Fruit fly (Drosophila melanogaster) whole organism, prepupa: ENCODE measurements around the gene Cubn2.

Experiments
- CG11294 ChIP-seq: fragments of 200-800 bp; sonication (Bioruptor generic); IDR thresholded peaks from 2 replicates; pipeline ENCODE4 v1.3.6; 2022; ENCODE audit warnings: missing biosample characterization, missing genetic modification characterization
- CG11902 ChIP-seq: fragments of 200-800 bp; sonication (Bioruptor generic); optimal IDR thresholded peaks from 3 replicates; lab custom pipeline; 2016; ENCODE audit warnings: missing biosample characterization, missing genetic modification characterization
- CG15336 ChIP-seq: fragments of 200-800 bp; sonication (Bioruptor generic); IDR thresholded peaks from 2 replicates; pipeline ENCODE4 v1.3.6; 2022; ENCODE audit warnings: missing biosample characterization, missing genetic modification characterization
- CG31627 ChIP-seq: fragments of 200-800 bp; sonication (Bioruptor generic); optimal IDR thresholded peaks from 3 replicates; lab custom pipeline; 2016; ENCODE audit warnings: missing biosample characterization, missing genetic modification characterization
- CG6163 ChIP-seq: fragments of 200-800 bp; sonication (Bioruptor generic); IDR thresholded peaks from 3 replicates; pipeline ENCODE4 v1.3.6; 2022; ENCODE audit warnings: missing biosample characterization, missing genetic modification characterization
- CG6854 ChIP-seq: fragments of 200-800 bp; sonication (Bioruptor generic); optimal IDR thresholded peaks from 2 replicates; lab custom pipeline; 2017; ENCODE audit warnings: missing biosample characterization, mild to moderate bottlenecking, missing genetic modification characterization
- Eip78C ChIP-seq: fragments of 200-800 bp; sonication (Bioruptor generic); peaks from one replicate; lab custom pipeline; 2016; ENCODE audit warnings: missing biosample characterization, missing genetic modification characterization
- Hr4 ChIP-seq: fragments of 200-800 bp; sonication (Bioruptor generic); optimal IDR thresholded peaks from 3 replicates; lab custom pipeline; 2016; ENCODE audit warnings: missing biosample characterization, missing genetic modification characterization
- Lpt ChIP-seq: fragments of 200-800 bp; sonication (Bioruptor generic); optimal IDR thresholded peaks from 3 replicates; lab custom pipeline; 2016; ENCODE audit warnings: missing biosample characterization, missing genetic modification characterization

DNA sequence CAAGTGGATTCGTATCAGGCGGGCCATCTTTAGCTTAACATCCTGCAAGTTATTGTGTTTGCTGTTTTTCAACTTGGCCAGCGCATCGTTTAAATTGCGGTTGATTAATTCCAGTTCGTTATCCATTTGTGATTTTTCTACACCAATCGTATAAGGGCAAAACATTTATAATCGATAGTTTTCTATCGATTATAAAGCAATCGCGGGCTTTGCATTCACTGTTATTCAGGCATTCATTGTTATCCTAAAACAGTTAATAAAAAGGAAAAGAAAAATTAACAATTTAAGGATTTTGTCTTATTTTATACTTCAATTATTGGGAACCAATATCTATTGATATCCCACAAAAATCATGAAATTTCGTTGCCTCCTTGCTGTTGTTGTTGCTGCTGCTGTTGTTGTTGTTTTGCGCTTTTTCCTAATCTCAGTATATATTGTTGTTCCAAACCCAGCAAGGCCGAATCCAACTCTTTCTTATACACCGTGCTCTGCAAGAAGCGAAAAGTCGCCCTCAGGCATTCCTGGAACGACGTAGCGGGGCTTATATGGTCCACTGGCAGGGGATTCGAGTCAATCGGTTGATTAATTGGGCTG lies 11.1 kb upstream of the Cubn2 start, which contains the start of gene CG32095:
- TF ChIP-seq CG15336 (no peak), CG31627 (GFP tag; lab: Kevin White, UChicago) (no peak), Lpt (GFP tag; lab: Kevin White, UChicago) (no peak), Hr4 (GFP tag; lab: Kevin White, UChicago) (no peak), CG6854 (GFP tag; lab: Kevin White, UChicago) (no peak), CG6163 (no peak), CG11902 (no peak), CG11294 (GFP tag; lab: Robert Waterston, UW) (no peak), Eip78C (GFP tag; lab: Kevin White, UChicago) (peak; percentile 61)
